Worm (Caenorhabditis elegans) whole organism, young adult: ENCODE data around the gene K05B2.4.

Source experiments
- B0019.2 ChIP-seq: fragments of 200-800 bp; sonication (Bioruptor generic); conservative IDR thresholded peaks from 2 replicates; pipeline ENCODE4 v1.3.6; 2022; ENCODE audit warnings: missing genetic modification reagents, missing genetic modification characterization, missing compliant biosample characterization
- B0261.1 ChIP-seq: sonication (generic microtip); optimal IDR thresholded peaks from 2 replicates; lab custom pipeline; 2016; ENCODE audit warnings: mild to moderate bottlenecking, missing genetic modification characterization, moderate library complexity, missing compliant biosample characterization
- B0336.3 ChIP-seq: fragments of 200-800 bp; sonication (Bioruptor generic); IDR thresholded peaks from 2 replicates; pipeline ENCODE4 v1.3.6; 2022; ENCODE audit warnings: missing genetic modification characterization, missing compliant biosample characterization
- D2030.7 ChIP-seq: fragments of 200-800 bp; sonication (Bioruptor generic); IDR thresholded peaks from 2 replicates; pipeline ENCODE4 v1.3.6; 2022; ENCODE audit warnings: missing genetic modification reagents, missing genetic modification characterization, missing compliant biosample characterization
- F22D6.2 ChIP-seq: sonication (generic microtip); optimal IDR thresholded peaks from 2 replicates; lab custom pipeline; 2016; ENCODE audit warnings: mild to moderate bottlenecking, missing genetic modification characterization, missing compliant biosample characterization
- F49E8.2 ChIP-seq: sonication (generic microtip); optimal IDR thresholded peaks from 3 replicates; lab custom pipeline; 2017; ENCODE audit warnings: missing genetic modification characterization, mild to moderate bottlenecking, missing compliant biosample characterization, antibody characterized with exemption, moderate library complexity; ENCODE audit not compliant: insufficient read depth
- F55B11.4 ChIP-seq: sonication (generic microtip); optimal IDR thresholded peaks from 2 replicates; lab custom pipeline; 2016; ENCODE audit warnings: missing compliant biosample characterization, missing genetic modification characterization, borderline replicate concordance; ENCODE audit not compliant: insufficient read depth
- F57C9.4 ChIP-seq: sonication (generic microtip); optimal IDR thresholded peaks from 2 replicates; lab custom pipeline; 2017; ENCODE audit warnings: mild to moderate bottlenecking, missing genetic modification characterization, missing compliant biosample characterization
- ZK185.1 ChIP-seq: sonication (generic microtip); optimal IDR thresholded peaks from 2 replicates; lab custom pipeline; 2016; ENCODE audit warnings: mild to moderate bottlenecking, missing genetic modification characterization, missing compliant biosample characterization; ENCODE audit not compliant: poor library complexity, severe bottlenecking
- akir-1 ChIP-seq: fragments of 200-800 bp; sonication (Bioruptor generic); optimal IDR thresholded peaks from 2 replicates; lab custom pipeline; 2018; ENCODE audit warnings: mild to moderate bottlenecking, missing genetic modification characterization, moderate library complexity, missing compliant biosample characterization
- aptf-2 ChIP-seq: fragments of 200-800 bp; sonication (Bioruptor generic); conservative IDR thresholded peaks from 2 replicates; pipeline ENCODE4 v1.3.6; 2022; ENCODE audit warnings: missing genetic modification reagents, missing genetic modification characterization, missing compliant biosample characterization
- ccch-3 ChIP-seq: fragments of 200-800 bp; sonication (Bioruptor generic); optimal IDR thresholded peaks from 2 replicates; lab custom pipeline; 2018; ENCODE audit warnings: mild to moderate bottlenecking, missing genetic modification characterization, missing compliant biosample characterization
- chd-7 ChIP-seq: sonication (generic microtip); optimal IDR thresholded peaks from 2 replicates; lab custom pipeline; 2016; ENCODE audit warnings: mild to moderate bottlenecking, missing genetic modification characterization, moderate library complexity, missing compliant biosample characterization
- dox-1 ChIP-seq: fragments of 200-800 bp; sonication (Bioruptor generic); IDR thresholded peaks from 2 replicates; pipeline ENCODE4 v1.3.6; 2022; ENCODE audit warnings: missing genetic modification reagents, missing genetic modification characterization, missing compliant biosample characterization
- ets-4 ChIP-seq: fragments of 200-800 bp; sonication (Bioruptor generic); optimal IDR thresholded peaks from 2 replicates; lab custom pipeline; 2018; ENCODE audit warnings: mild to moderate bottlenecking, missing genetic modification characterization, missing compliant biosample characterization
- fkh-3 ChIP-seq: sonication (generic microtip); optimal IDR thresholded peaks from 2 replicates; lab custom pipeline; 2016; ENCODE audit warnings: mild to moderate bottlenecking, missing genetic modification characterization, missing compliant biosample characterization
- hlh-26 ChIP-seq: fragments of 200-800 bp; sonication (Bioruptor generic); conservative IDR thresholded peaks from 2 replicates; pipeline ENCODE4 v1.3.6; 2022; ENCODE audit warnings: missing genetic modification reagents, missing genetic modification characterization, missing compliant biosample characterization
- hmg-1.2 ChIP-seq: fragments of 200-800 bp; sonication (Bioruptor generic); IDR thresholded peaks from 2 replicates; pipeline ENCODE4 v1.3.6; 2022; ENCODE audit warnings: missing genetic modification reagents, missing genetic modification characterization, missing compliant biosample characterization
- lin-26 ChIP-seq: fragments of 200-800 bp; sonication (Bioruptor generic); IDR thresholded peaks from 2 replicates; pipeline ENCODE4 v1.3.6; 2022; ENCODE audit warnings: missing genetic modification reagents, missing genetic modification characterization, missing compliant biosample characterization
- lir-1 ChIP-seq: fragments of 200-800 bp; sonication (Bioruptor generic); conservative IDR thresholded peaks from 2 replicates; pipeline ENCODE4 v1.3.6; 2022; ENCODE audit warnings: missing genetic modification reagents, missing genetic modification characterization, missing compliant biosample characterization
- lsl-1 ChIP-seq: fragments of 200-800 bp; sonication (Bioruptor generic); optimal IDR thresholded peaks from 2 replicates; lab custom pipeline; 2018; ENCODE audit warnings: mild to moderate bottlenecking, missing genetic modification characterization, moderate library complexity, missing compliant biosample characterization
- madf-3 ChIP-seq: fragments of 200-800 bp; sonication (Bioruptor generic); IDR thresholded peaks from 2 replicates; pipeline ENCODE4 v1.3.6; 2022; ENCODE audit warnings: missing genetic modification reagents, missing genetic modification characterization, missing compliant biosample characterization
- nhr-179 ChIP-seq: sonication (generic microtip); optimal IDR thresholded peaks from 2 replicates; lab custom pipeline; 2016; ENCODE audit warnings: mild to moderate bottlenecking, missing genetic modification characterization, missing compliant biosample characterization
- nhr-80 ChIP-seq: sonication (generic microtip); optimal IDR thresholded peaks from 2 replicates; lab custom pipeline; 2016; ENCODE audit warnings: missing genetic modification characterization, missing compliant biosample characterization
- pbrm-1 ChIP-seq: fragments of 200-800 bp; sonication (Bioruptor generic); IDR thresholded peaks from 2 replicates; pipeline ENCODE4 v1.3.6; 2022; ENCODE audit warnings: missing genetic modification reagents, missing genetic modification characterization, missing compliant biosample characterization
- pha-4 ChIP-seq: fragments of 150-350 bp; sonication (generic microtip); optimal IDR thresholded peaks from 2 replicates; lab custom pipeline; 2014; ENCODE audit warnings: missing biosample characterization, missing genetic modification reagents, missing genetic modification characterization
- snpc-1.3 ChIP-seq: sonication (generic microtip); optimal IDR thresholded peaks from 2 replicates; lab custom pipeline; 2017; ENCODE audit warnings: missing genetic modification characterization, mild to moderate bottlenecking, missing compliant biosample characterization, antibody characterized with exemption, moderate library complexity, missing genotype, missing genetic modification reagents; ENCODE audit not compliant: insufficient read depth
- snpc-3.4 ChIP-seq: sonication (generic microtip); optimal IDR thresholded peaks from 2 replicates; lab custom pipeline; 2017; ENCODE audit warnings: missing genetic modification characterization, mild to moderate bottlenecking, missing compliant biosample characterization, antibody characterized with exemption, moderate library complexity, missing genotype, missing genetic modification reagents
- sptf-2 ChIP-seq: fragments of 200-800 bp; sonication (Bioruptor generic); optimal IDR thresholded peaks from 2 replicates; lab custom pipeline; 2018; ENCODE audit warnings: mild to moderate bottlenecking, missing genetic modification characterization, missing compliant biosample characterization
- tbp1 ChIP-seq: fragments of 200-800 bp; sonication (Bioruptor generic); optimal IDR thresholded peaks from 2 replicates; lab custom pipeline; 2018; ENCODE audit warnings: mild to moderate bottlenecking, missing genetic modification characterization, missing compliant biosample characterization
- tbx-9 ChIP-seq: sonication (generic microtip); optimal IDR thresholded peaks from 2 replicates; lab custom pipeline; 2016; ENCODE audit warnings: borderline replicate concordance, missing genetic modification characterization, inconsistent platforms, missing compliant biosample characterization
- unc-130 ChIP-seq: sonication (generic microtip); optimal IDR thresholded peaks from 2 replicates; lab custom pipeline; 2016; ENCODE audit warnings: missing genetic modification reagents, missing genetic modification characterization, missing compliant biosample characterization
- ztf-26 ChIP-seq: sonication (generic microtip); optimal IDR thresholded peaks from 2 replicates; lab custom pipeline; 2017; ENCODE audit warnings: missing genetic modification characterization, missing compliant biosample characterization
- ztf-6 ChIP-seq: fragments of 200-800 bp; sonication (Bioruptor generic); IDR thresholded peaks from 2 replicates; pipeline ENCODE4 v1.3.6; 2022; ENCODE audit warnings: missing genetic modification reagents, missing genetic modification characterization, missing compliant biosample characterization

K05B2.4 gene

DNA sequence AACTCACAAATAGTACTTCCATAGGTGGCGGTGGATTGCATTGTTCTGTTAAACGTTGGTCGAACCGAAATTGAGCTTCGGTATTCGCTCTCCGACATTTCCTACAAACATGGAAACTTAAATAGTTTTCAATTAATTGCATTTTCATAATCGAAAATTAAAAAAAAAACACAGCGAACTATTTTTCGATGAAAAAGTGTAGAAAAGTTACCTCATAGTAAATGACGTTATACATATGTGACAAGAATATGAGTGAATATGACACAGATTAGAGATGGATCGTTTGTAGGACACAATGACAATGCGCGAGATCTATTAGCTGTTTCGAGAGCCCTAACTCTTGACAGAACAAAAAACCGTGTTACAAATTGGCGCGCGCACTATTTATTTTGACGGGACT is 4.9 kb downstream of the K05B2.4 start, which contains the start of gene ifa-4:
Gene ifa-4, minus strand, starts transcription at position 101 of the 400 bp plus-strand sequence.
- no peak for TF ChIP-seq F55B11.4 (tag; lab: Kevin White, UChicago)
- no peak for TF ChIP-seq unc-130 (GFP tag; lab: Kevin White, UChicago)
- no peak for TF ChIP-seq F22D6.2 (tag; lab: Kevin White, UChicago)
- TF ChIP-seq ztf-26 (tag; lab: Kevin White, UChicago) = no peak
- no peak for TF ChIP-seq lin-26 (GFP tag; lab: Robert Waterston, UW)
- TF ChIP-seq nhr-80 (tag; lab: Kevin White, UChicago) = no peak
- TF ChIP-seq hmg-1.2 (GFP tag; lab: Robert Waterston, UW) = no peak
- TF ChIP-seq ccch-3 (GFP tag; lab: Kevin White, UChicago) = no peak
- no peak for TF ChIP-seq akir-1 (GFP tag; lab: Kevin White, UChicago)
- no peak for TF ChIP-seq snpc-1.3
- TF ChIP-seq lsl-1 (GFP tag; lab: Kevin White, UChicago) = no peak

DNA sequence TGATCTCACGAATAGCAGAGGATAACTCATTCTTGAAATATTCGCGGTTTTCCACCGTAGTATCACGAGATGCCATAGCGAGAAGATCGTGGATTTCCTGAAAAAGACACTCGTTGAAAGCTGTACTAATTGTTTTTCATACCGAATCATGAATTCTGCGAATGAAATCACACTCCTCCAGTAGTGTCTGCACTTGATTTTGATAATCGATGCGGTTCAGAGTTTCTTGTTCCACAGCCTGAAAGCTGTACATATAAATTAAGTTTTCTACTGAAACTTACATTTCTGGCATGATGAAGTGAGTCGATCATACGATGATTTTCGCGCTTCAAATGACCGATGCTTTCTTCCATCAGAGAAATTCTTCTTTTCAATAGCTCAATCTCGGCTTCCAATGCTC is 6.3 kb downstream of the K05B2.4 start:
- TF ChIP-seq tbp1 (GFP tag; lab: Kevin White, UChicago) = no peak
- no peak for TF ChIP-seq ZK185.1 (tag; lab: Kevin White, UChicago)
- no peak for TF ChIP-seq tbx-9 (tag; lab: Kevin White, UChicago)
- no peak for TF ChIP-seq B0019.2 (GFP tag; lab: Robert Waterston, UW)
- TF ChIP-seq dox-1 = no peak
- TF ChIP-seq snpc-3.4 (tag; lab: Kevin White, UChicago) = no peak
- no peak for TF ChIP-seq F57C9.4
- no peak for TF ChIP-seq aptf-2 (GFP tag; lab: Robert Waterston, UW)
- TF ChIP-seq sptf-2 (GFP tag; lab: Kevin White, UChicago) = no peak
- TF ChIP-seq ztf-6 (GFP tag; lab: Robert Waterston, UW) = no peak
- TF ChIP-seq D2030.7 (GFP tag; lab: Robert Waterston, UW) = no peak
- TF ChIP-seq, all 124 proteins: peak for 0

DNA sequence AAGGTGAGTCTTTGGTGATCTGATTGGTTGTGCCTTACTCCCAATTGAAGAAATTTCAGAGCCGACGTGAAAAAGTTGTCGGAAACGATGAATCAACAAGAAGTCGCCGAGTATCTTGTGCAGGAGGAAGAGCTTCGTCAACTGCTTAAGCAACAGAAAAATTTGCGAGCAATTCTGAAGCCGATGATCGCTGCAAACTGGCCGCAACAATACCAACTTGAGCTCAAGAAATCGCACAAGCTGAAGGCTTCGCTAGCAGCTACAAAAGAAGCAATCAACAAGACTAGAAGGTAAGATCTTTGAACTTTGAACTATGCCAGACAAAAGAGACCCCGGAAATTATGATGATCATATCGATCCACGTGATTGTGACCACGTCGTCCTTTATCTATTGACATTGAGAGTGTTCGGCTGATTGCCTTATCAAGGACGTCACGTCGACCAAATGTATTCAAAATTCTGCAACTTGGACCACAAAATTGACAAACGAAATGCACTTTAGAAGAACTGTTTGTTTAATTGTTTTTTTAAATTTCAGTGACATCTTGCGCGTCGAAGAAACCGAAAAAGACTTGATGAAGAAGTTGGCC is 9.4 kb downstream of the K05B2.4 start:
- TF ChIP-seq hlh-26 (GFP tag; lab: Robert Waterston, UW) = no peak
- no peak for TF ChIP-seq fkh-3 (tag; lab: Kevin White, UChicago)
- 0 out of 2 replicates have a peak, but pooled peaks have one; percentile 61 for TF ChIP-seq madf-3
- TF ChIP-seq B0261.1 (tag; lab: Kevin White, UChicago) = no peak
- TF ChIP-seq nhr-179 (tag; lab: Kevin White, UChicago) = no peak
- TF ChIP-seq chd-7 (tag; lab: Kevin White, UChicago) = peak; percentile 1

DNA sequence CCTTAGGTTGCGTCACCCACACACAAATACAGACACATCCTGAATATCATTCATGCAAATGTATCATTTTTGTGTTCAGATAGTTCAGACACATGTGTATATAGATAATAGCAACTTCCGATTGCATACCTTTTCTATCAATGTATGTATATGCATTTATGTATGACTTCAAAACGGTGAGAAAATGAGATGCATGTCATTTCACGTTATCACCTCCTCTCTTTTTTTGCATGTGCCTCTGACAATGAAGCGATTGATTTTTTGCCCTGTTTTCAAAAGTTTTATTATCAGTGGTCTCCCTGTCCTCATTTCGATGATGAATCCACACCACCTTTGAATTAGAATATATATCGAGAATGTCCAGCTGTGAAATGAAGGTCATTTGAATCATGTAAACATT is 15.0 kb downstream of the K05B2.4 start, which contains the start of gene K05B2.2:
Gene K05B2.2, plus strand, starts transcription at position 278 of the 400 bp plus-strand sequence.
- TF ChIP-seq nhr-80 (tag; lab: Kevin White, UChicago) = peak; percentile 77
- no peak for TF ChIP-seq F49E8.2 (tag; lab: Kevin White, UChicago)

DNA sequence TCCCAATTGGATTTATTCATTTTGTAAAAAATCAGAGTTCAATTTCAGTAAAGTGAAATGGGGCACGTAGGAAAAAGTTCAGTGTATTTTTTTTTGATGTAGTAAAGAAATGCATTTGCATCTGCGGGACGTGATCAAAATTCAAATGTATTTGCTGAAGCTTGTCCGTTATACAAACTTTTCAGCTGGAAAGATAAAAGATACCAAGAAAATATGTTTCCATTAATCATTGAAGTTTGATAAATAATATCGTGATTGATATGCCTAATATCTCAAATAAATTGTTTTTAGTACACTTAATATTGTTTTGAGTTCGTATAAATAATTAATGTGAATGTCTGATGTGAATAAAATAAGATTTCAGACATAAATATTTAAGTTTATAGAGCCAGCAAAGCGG is 18.4 kb downstream of the K05B2.4 start:
- TF ChIP-seq lir-1 (GFP tag; lab: Robert Waterston, UW) (no peak), pbrm-1 (no peak), ets-4 (GFP tag; lab: Kevin White, UChicago) (no peak), B0261.1 (tag; lab: Kevin White, UChicago) (no peak), akir-1 (GFP tag; lab: Kevin White, UChicago) (no peak), B0336.3 (no peak), pha-4 (tag; lab: Kevin White, UChicago) (no peak)
- TF ChIP-seq, all 124 proteins: peak for 0
